Worm (Caenorhabditis elegans) whole organism, L1 larva: ENCODE measurements around the gene F59B2.9.

ENCODE experiments used
- C04F5.9 ChIP-seq: sonication (generic microtip); optimal IDR thresholded peaks from 2 replicates; lab custom pipeline; 2016; ENCODE audit warnings: missing genetic modification characterization, missing compliant biosample characterization
- C16A3.4 ChIP-seq: fragments of 150-350 bp; optimal IDR thresholded peaks from 2 replicates; lab custom pipeline; 2014; ENCODE audit warnings: missing biosample characterization, missing genetic modification characterization
- C34B4.2 ChIP-seq: sonication (generic microtip); optimal IDR thresholded peaks from 2 replicates; lab custom pipeline; 2017; ENCODE audit warnings: mild to moderate bottlenecking, missing genetic modification characterization, missing compliant biosample characterization
- Y116A8C.19 ChIP-seq: sonication (generic microtip); optimal IDR thresholded peaks from 2 replicates; lab custom pipeline; 2016; ENCODE audit warnings: missing compliant biosample characterization, missing genetic modification characterization, borderline replicate concordance
- alr-1 ChIP-seq: fragments of 200-800 bp; sonication (Bioruptor generic); optimal IDR thresholded peaks from 2 replicates; lab custom pipeline; 2018; ENCODE audit warnings: borderline replicate concordance, mild to moderate bottlenecking, missing genetic modification characterization, missing compliant biosample characterization
- aly-2 ChIP-seq: fragments of 150-350 bp; optimal IDR thresholded peaks from 2 replicates; lab custom pipeline; 2014; ENCODE audit warnings: missing biosample characterization, missing genetic modification characterization
- blmp-1 ChIP-seq: fragments of 150-350 bp; optimal IDR thresholded peaks from 2 replicates; lab custom pipeline; 2014; ENCODE audit warnings: missing biosample characterization, missing genetic modification characterization
- ceh-8 ChIP-seq: fragments of 200-800 bp; sonication (Bioruptor generic); optimal IDR thresholded peaks from 2 replicates; lab custom pipeline; 2018; ENCODE audit warnings: mild to moderate bottlenecking, missing genetic modification characterization, moderate library complexity, missing compliant biosample characterization
- ceh-82 ChIP-seq, 3 experiments: fragments of 150-350 bp in 1 of 3; sonication (generic microtip) in 2 of 3; optimal IDR thresholded peaks; 2 replicates each; lab custom pipeline; 2014 to 2017; ENCODE audit warnings: missing biosample characterization in 3 of 3, missing genetic modification characterization in 3 of 3
- ceh-88 ChIP-seq: fragments of 200-800 bp; sonication (Bioruptor generic); IDR thresholded peaks from 2 replicates; pipeline ENCODE4 v1.3.6; 2022; ENCODE audit warnings: missing genetic modification characterization, missing compliant biosample characterization
- ceh-90 ChIP-seq: sonication (generic microtip); optimal IDR thresholded peaks from 2 replicates; lab custom pipeline; 2016; ENCODE audit warnings: missing genetic modification characterization, missing compliant biosample characterization
- ces-1 ChIP-seq: fragments of 150-350 bp; optimal IDR thresholded peaks from 2 replicates; lab custom pipeline; 2014; ENCODE audit warnings: missing biosample characterization, missing genetic modification reagents, missing genetic modification characterization
- dpl-1 ChIP-seq, 3 experiments: fragments of 150-350 bp in 2 of 3; sonication (generic microtip) in 1 of 3; optimal IDR thresholded peaks; 2 replicates each; lab custom pipeline; 2014 to 2017; ENCODE audit warnings: missing biosample characterization in 3 of 3, missing genetic modification characterization in 3 of 3, missing genetic modification reagents in 3 of 3
- dsc-1 ChIP-seq: sonication (generic microtip); optimal IDR thresholded peaks from 2 replicates; lab custom pipeline; 2016; ENCODE audit warnings: mild to moderate bottlenecking, missing genetic modification characterization, missing compliant biosample characterization
- efl-1 ChIP-seq, 4 experiments: fragments of 150-350 bp; optimal IDR thresholded peaks in 3 of 4; peaks in 1 of 4; 1 replicate in 1 of 4; 2 replicates in 3 of 4; lab custom pipeline; 2014; ENCODE audit warnings: missing biosample characterization in 2 of 4, missing genetic modification characterization in 2 of 4, missing genetic modification reagents in 2 of 4
- ets-5 ChIP-seq: fragments of 200-800 bp; sonication (Bioruptor generic); IDR thresholded peaks from 2 replicates; pipeline ENCODE4 v1.3.6; 2022; ENCODE audit warnings: missing genetic modification characterization, missing compliant biosample characterization
- fkh-10 ChIP-seq: sonication (generic microtip); optimal IDR thresholded peaks from 2 replicates; lab custom pipeline; 2017; ENCODE audit warnings: missing biosample characterization, missing genetic modification reagents, missing genetic modification characterization
- fkh-4 ChIP-seq: sonication (generic microtip); optimal IDR thresholded peaks from 2 replicates; lab custom pipeline; 2016; ENCODE audit warnings: missing compliant biosample characterization, missing genetic modification characterization, borderline replicate concordance
- grh-1 ChIP-seq: fragments of 200-800 bp; sonication (Bioruptor generic); IDR thresholded peaks from 2 replicates; pipeline ENCODE4 v1.3.6; 2022; ENCODE audit warnings: missing genetic modification reagents, missing genetic modification characterization, missing compliant biosample characterization
- hlh-17 ChIP-seq: fragments of 200-800 bp; sonication (Bioruptor generic); optimal IDR thresholded peaks from 2 replicates; lab custom pipeline; 2018; ENCODE audit warnings: missing genetic modification characterization, mild to moderate bottlenecking, missing compliant biosample characterization, moderate library complexity, borderline replicate concordance
- hpl-2 ChIP-seq: fragments of 150-350 bp; optimal IDR thresholded peaks from 2 replicates; lab custom pipeline; 2014; ENCODE audit warnings: missing biosample characterization, missing genetic modification reagents, missing genetic modification characterization
- irx-1 ChIP-seq: sonication (generic microtip); optimal IDR thresholded peaks from 2 replicates; lab custom pipeline; 2016; ENCODE audit warnings: missing genetic modification characterization, missing compliant biosample characterization
- lin-14 ChIP-seq: fragments of 200-800 bp; sonication (Bioruptor generic); optimal IDR thresholded peaks from 2 replicates; lab custom pipeline; 2018; ENCODE audit warnings: mild to moderate bottlenecking, missing genetic modification characterization, moderate library complexity, missing compliant biosample characterization
- lir-3 ChIP-seq: sonication (generic microtip); optimal IDR thresholded peaks from 2 replicates; lab custom pipeline; 2016; ENCODE audit warnings: mild to moderate bottlenecking, missing genetic modification characterization, moderate library complexity, missing compliant biosample characterization; ENCODE audit not compliant: poor library complexity
- lsy-2 ChIP-seq, 2 experiments: fragments of 150-350 bp; optimal IDR thresholded peaks; 2 replicates each; lab custom pipeline; 2014; ENCODE audit warnings: missing biosample characterization in 2 of 2, missing genetic modification characterization in 2 of 2
- mef-2 ChIP-seq: fragments of 150-350 bp; optimal IDR thresholded peaks from 2 replicates; lab custom pipeline; 2014; ENCODE audit warnings: missing biosample characterization, missing genetic modification characterization
- nhr-11 ChIP-seq: fragments of 150-350 bp; optimal IDR thresholded peaks from 2 replicates; lab custom pipeline; 2014; ENCODE audit warnings: missing biosample characterization, missing genetic modification characterization
- nhr-12 ChIP-seq: sonication (generic microtip); optimal IDR thresholded peaks from 2 replicates; lab custom pipeline; 2017; ENCODE audit warnings: missing biosample characterization, missing genetic modification characterization
- nhr-237 ChIP-seq: fragments of 150-350 bp; optimal IDR thresholded peaks from 2 replicates; lab custom pipeline; 2014; ENCODE audit warnings: missing biosample characterization, missing genetic modification characterization
- nhr-47 ChIP-seq: sonication (generic microtip); optimal IDR thresholded peaks from 2 replicates; lab custom pipeline; 2016; ENCODE audit warnings: mild to moderate bottlenecking, missing genetic modification characterization, moderate library complexity, missing compliant biosample characterization
- nhr-71 ChIP-seq: sonication (generic microtip); optimal IDR thresholded peaks from 2 replicates; lab custom pipeline; 2016; ENCODE audit warnings: mild to moderate bottlenecking, missing genetic modification characterization, moderate library complexity, missing compliant biosample characterization
- nhr-76 ChIP-seq: sonication (generic microtip); optimal IDR thresholded peaks from 2 replicates; lab custom pipeline; 2017; ENCODE audit warnings: missing biosample characterization, missing genetic modification characterization
- nhr-77 ChIP-seq: fragments of 150-350 bp; optimal IDR thresholded peaks from 2 replicates; lab custom pipeline; 2014; ENCODE audit warnings: missing biosample characterization, missing genetic modification characterization
- nhr-84 ChIP-seq: sonication (generic microtip); optimal IDR thresholded peaks from 2 replicates; lab custom pipeline; 2017; ENCODE audit warnings: missing biosample characterization, missing genetic modification characterization
- nhr-85 ChIP-seq: sonication (generic microtip); peaks from one replicate; lab custom pipeline; 2016; ENCODE audit warnings: missing genetic modification characterization, inconsistent platforms, missing compliant biosample characterization
- pag-3 ChIP-seq: sonication (generic microtip); optimal IDR thresholded peaks from 2 replicates; lab custom pipeline; 2017; ENCODE audit warnings: missing genetic modification characterization, mild to moderate bottlenecking, missing compliant biosample characterization, antibody characterized with exemption, borderline replicate concordance; ENCODE audit not compliant: insufficient read depth
- pax-3 ChIP-seq: fragments of 200-800 bp; sonication (Bioruptor generic); optimal IDR thresholded peaks from 2 replicates; lab custom pipeline; 2018; ENCODE audit warnings: mild to moderate bottlenecking, missing genetic modification characterization, moderate library complexity, missing compliant biosample characterization
- rnt-1 ChIP-seq: sonication (generic microtip); optimal IDR thresholded peaks from 2 replicates; lab custom pipeline; 2016; ENCODE audit warnings: mild to moderate bottlenecking, missing genetic modification characterization, moderate library complexity, missing compliant biosample characterization
- skn-1 ChIP-seq: fragments of 150-350 bp; optimal IDR thresholded peaks from 2 replicates; lab custom pipeline; 2014; ENCODE audit warnings: missing biosample characterization, missing genetic modification characterization
- sox-4 ChIP-seq: sonication (generic microtip); optimal IDR thresholded peaks from 2 replicates; lab custom pipeline; 2016; ENCODE audit warnings: missing genetic modification characterization, missing compliant biosample characterization
- sptf-1 ChIP-seq: fragments of 150-350 bp; optimal IDR thresholded peaks from 2 replicates; lab custom pipeline; 2014; ENCODE audit warnings: missing biosample characterization, missing genetic modification characterization
- unc-98 ChIP-seq: fragments of 200-800 bp; sonication (Bioruptor generic); IDR thresholded peaks from 2 replicates; pipeline ENCODE4 v1.3.6; 2022; ENCODE audit warnings: missing genetic modification characterization, missing compliant biosample characterization
- zip-4 ChIP-seq: fragments of 200-800 bp; sonication (Bioruptor generic); optimal IDR thresholded peaks from 2 replicates; lab custom pipeline; 2018; ENCODE audit warnings: mild to moderate bottlenecking, missing genetic modification characterization, moderate library complexity, missing compliant biosample characterization
- ztf-11 ChIP-seq, 2 experiments: sonication (generic microtip); optimal IDR thresholded peaks; 2 replicates each; lab custom pipeline; 2016 to 2017; ENCODE audit warnings: missing genetic modification characterization in 2 of 2, missing biosample characterization in 1 of 2, missing compliant biosample characterization in 1 of 2
- ztf-4 ChIP-seq: fragments of 150-350 bp; optimal IDR thresholded peaks from 2 replicates; lab custom pipeline; 2014; ENCODE audit warnings: missing biosample characterization, missing genetic modification characterization

Gene F59B2.9

ce11 chrIII:8973826-8974225 is 38.4 kb downstream of the F59B2.9 start, which contains the start of gene R08D7.5:
Gene R08D7.5, plus strand, starts transcription at chrIII:8974126.
- no peak for TF ChIP-seq Y116A8C.19
- TF ChIP-seq nhr-84 (tag; lab: Kevin White, UChicago): no peak
- TF ChIP-seq mef-2 (tag; lab: Kevin White, UChicago): no peak
- TF ChIP-seq pax-3: no peak
- no peak for TF ChIP-seq C04F5.9 (tag; lab: Kevin White, UChicago)
- TF ChIP-seq sox-4: no peak
- TF ChIP-seq nhr-47 (tag; lab: Kevin White, UChicago): no peak
- TF ChIP-seq ceh-88: no peak
- no peak for TF ChIP-seq hlh-17 (GFP tag; lab: Kevin White, UChicago)
- no peak for TF ChIP-seq aly-2
- no peak for TF ChIP-seq grh-1 (GFP tag; lab: Robert Waterston, UW)
- no peak for TF ChIP-seq ces-1 (GFP tag; lab: Kevin White, UChicago)
- TF ChIP-seq ztf-4 (tag; lab: Kevin White, UChicago): no peak
- TF ChIP-seq zip-4 (GFP tag; lab: Kevin White, UChicago): no peak
- TF ChIP-seq nhr-237: no peak
- no peak for TF ChIP-seq lir-3 (tag; lab: Kevin White, UChicago)
- no peak for TF ChIP-seq ets-5 (GFP tag; lab: Robert Waterston, UW)
- no peak for TF ChIP-seq unc-98

- no peak for TF ChIP-seq nhr-12 (tag; lab: Kevin White, UChicago)
- TF ChIP-seq fkh-10 (GFP tag; lab: Kevin White, UChicago): peak; percentile 24
- no peak for TF ChIP-seq efl-1 (optimal IDR thresholded peaks at IDR 0.05; lab: Kevin White, UChicago)
- TF ChIP-seq efl-1 (GFP tag; optimal IDR thresholded peaks at IDR 0.05 in 1 of 2; lab: Kevin White, UChicago): peak in 1 of 2 experiments; percentile 55
- no peak for TF ChIP-seq hpl-2 (GFP tag; lab: Kevin White, UChicago)
- no peak for TF ChIP-seq sptf-1 (tag; lab: Kevin White, UChicago)
- no peak for TF ChIP-seq irx-1 (tag; lab: Kevin White, UChicago)
- TF ChIP-seq Y116A8C.19: no peak
- peak; percentile 56 for TF ChIP-seq lin-14 (GFP tag; lab: Kevin White, UChicago)
- no peak for TF ChIP-seq ces-1 (GFP tag; lab: Kevin White, UChicago)
Observed at ce11 chrIII:8973163-8973562, 39.0 kb downstream of the F59B2.9 start.

DNA sequence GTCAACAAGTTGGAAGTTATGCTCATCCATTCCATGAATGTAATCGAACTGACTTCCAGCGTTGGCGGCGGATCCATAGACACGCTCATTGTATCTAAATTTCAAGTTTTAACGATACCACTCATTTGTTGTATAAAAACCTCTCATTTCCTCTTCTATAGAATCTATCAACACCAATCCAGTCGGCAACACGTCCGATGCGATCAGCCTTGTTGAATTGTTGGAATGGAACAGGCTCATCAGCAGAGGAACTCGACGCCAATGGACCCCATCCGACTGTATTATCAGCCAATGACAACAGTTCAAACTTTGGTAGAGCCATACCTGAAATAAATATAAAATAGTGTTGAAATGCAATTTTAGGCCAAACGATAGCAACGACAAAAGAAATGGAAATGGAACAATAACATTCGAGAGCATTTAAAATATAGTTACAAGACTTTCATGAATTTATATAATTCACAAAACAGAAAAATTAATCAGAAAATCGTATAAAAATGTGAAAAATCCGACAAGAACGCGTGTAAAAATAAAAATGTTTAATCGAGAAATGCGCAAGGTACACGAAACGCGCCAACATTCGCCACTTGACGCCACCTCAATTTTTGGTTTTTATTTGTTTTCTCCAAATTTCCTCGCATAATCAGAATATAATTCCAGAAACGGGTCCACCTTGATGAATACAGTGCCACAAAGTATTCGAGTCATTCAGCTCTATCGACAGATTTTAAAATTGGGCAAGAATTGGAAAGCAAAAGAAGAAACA is 40.8 kb downstream of the F59B2.9 start, which contains the start of the genes eif-3.D and R08D7.4:
Gene eif-3.D, minus strand, starts transcription at position 324 of the 766 bp plus-strand sequence.
Gene R08D7.4, plus strand, starts transcription at position 638 of the 766 bp plus-strand sequence.
- TF ChIP-seq alr-1 (tag; lab: Kevin White, UChicago) (peak; percentile 91), C34B4.2 (no peak), nhr-85 (tag; lab: Kevin White, UChicago) (peak; percentile 74), nhr-71 (tag; lab: Kevin White, UChicago) (peak; percentile 77), nhr-76 (tag; lab: Kevin White, UChicago) (no peak), pag-3 (tag; lab: Kevin White, UChicago) (no peak), hlh-17 (GFP tag; lab: Kevin White, UChicago) (no peak), nhr-12 (tag; lab: Kevin White, UChicago) (no peak), rnt-1 (tag; lab: Kevin White, UChicago) (peak; percentile 88), dpl-1 (GFP tag; optimal IDR thresholded peaks at IDR 0.05; lab: Kevin White, UChicago) (peak; percentile 63 to 77 (median 76)), blmp-1 (tag; lab: Kevin White, UChicago) (no peak), dsc-1 (tag; lab: Kevin White, UChicago) (peak; percentile 60), sox-4 (no peak), fkh-4 (peak; percentile 5), lin-14 (GFP tag; lab: Kevin White, UChicago) (peak; percentile 52), lsy-2 (tag; optimal IDR thresholded peaks at IDR 0.05; lab: Kevin White, UChicago) (peak; percentile 77 to 86), ztf-11 (tag; optimal IDR thresholded peaks at IDR 0.05; lab: Kevin White, UChicago) (peak in 1 of 2 experiments; percentile 46), Y116A8C.19 (no peak), ceh-90 (tag; lab: Kevin White, UChicago) (peak; percentile 39), ceh-82 (tag; optimal IDR thresholded peaks at IDR 0.05; lab: Kevin White, UChicago) (peak; percentile 43 to 59 (median 53)), ceh-8 (GFP tag; lab: Kevin White, UChicago) (no peak), nhr-11 (tag; lab: Kevin White, UChicago) (no peak), mef-2 (tag; lab: Kevin White, UChicago) (no peak), nhr-47 (tag; lab: Kevin White, UChicago) (peak; percentile 74), nhr-77 (tag; lab: Kevin White, UChicago) (peak; percentile 17), skn-1 (tag; lab: Kevin White, UChicago) (peak; percentile 50), C16A3.4 (tag; lab: Kevin White, UChicago) (peak; percentile 63), lir-3 (tag; lab: Kevin White, UChicago) (peak; percentile 47)
